Worm (Caenorhabditis elegans) whole organism, young adult: ENCODE data around the gene rin-1.

ENCODE experiments used
- B0019.2 ChIP-seq: fragments of 200-800 bp; sonication (Bioruptor generic); conservative IDR thresholded peaks from 2 replicates; pipeline ENCODE4 v1.3.6; 2022; ENCODE audit warnings: missing genetic modification reagents, missing genetic modification characterization, missing compliant biosample characterization
- F10E7.11 ChIP-seq: sonication (generic microtip); optimal IDR thresholded peaks from 2 replicates; lab custom pipeline; 2017; ENCODE audit warnings: mild to moderate bottlenecking, missing genetic modification characterization, moderate library complexity, missing compliant biosample characterization
- F37B4.10 ChIP-seq: fragments of 200-800 bp; sonication (Bioruptor generic); IDR thresholded peaks from 2 replicates; pipeline ENCODE4 v1.3.6; 2022; ENCODE audit warnings: missing genetic modification characterization, missing compliant biosample characterization
- K11D2.4 ChIP-seq: fragments of 200-800 bp; sonication (Bioruptor generic); IDR thresholded peaks from 2 replicates; pipeline ENCODE4 v1.3.6; 2022; ENCODE audit warnings: missing genetic modification reagents, missing genetic modification characterization, missing compliant biosample characterization
- Y53F4B.3 ChIP-seq: fragments of 200-800 bp; sonication (Bioruptor generic); IDR thresholded peaks from 2 replicates; pipeline ENCODE4 v1.3.6; 2022; ENCODE audit warnings: missing genetic modification reagents, missing genetic modification characterization, missing compliant biosample characterization
- Y79H2A.3 ChIP-seq: fragments of 200-800 bp; sonication (Bioruptor generic); conservative IDR thresholded peaks from 2 replicates; pipeline ENCODE4 v1.3.6; 2022; ENCODE audit warnings: missing genetic modification reagents, missing genetic modification characterization, missing compliant biosample characterization
- Y95B8A.8 ChIP-seq: fragments of 200-800 bp; sonication (Bioruptor generic); IDR thresholded peaks from 2 replicates; pipeline ENCODE4 v1.3.6; 2022; ENCODE audit warnings: missing genetic modification reagents, missing genetic modification characterization, missing compliant biosample characterization
- ZK185.1 ChIP-seq: sonication (generic microtip); optimal IDR thresholded peaks from 2 replicates; lab custom pipeline; 2016; ENCODE audit warnings: mild to moderate bottlenecking, missing genetic modification characterization, missing compliant biosample characterization; ENCODE audit not compliant: poor library complexity, severe bottlenecking
- ama-1 ChIP-seq, 3 experiments: fragments of 150-350 bp in 1 of 3; sonication (generic microtip) in 2 of 3; optimal IDR thresholded peaks; 2 replicates each; lab custom pipeline; 2014 to 2018; ENCODE audit warnings: missing biosample characterization in 2 of 3, missing genetic modification characterization in 2 of 3, missing genetic modification reagents in 2 of 3
- attf-3 ChIP-seq: fragments of 200-800 bp; sonication (Bioruptor generic); conservative IDR thresholded peaks from 2 replicates; pipeline ENCODE4 v1.3.6; 2022; ENCODE audit warnings: missing genetic modification reagents, missing genetic modification characterization, missing compliant biosample characterization
- attf-6 ChIP-seq: fragments of 200-800 bp; sonication (Bioruptor generic); IDR thresholded peaks from 2 replicates; pipeline ENCODE4 v1.3.6; 2022; ENCODE audit warnings: missing genetic modification reagents, missing genetic modification characterization, missing compliant biosample characterization
- ccch-3 ChIP-seq: fragments of 200-800 bp; sonication (Bioruptor generic); optimal IDR thresholded peaks from 2 replicates; lab custom pipeline; 2018; ENCODE audit warnings: mild to moderate bottlenecking, missing genetic modification characterization, missing compliant biosample characterization
- ceh-100 ChIP-seq: fragments of 200-800 bp; sonication (Bioruptor generic); IDR thresholded peaks from 2 replicates; pipeline ENCODE4 v1.3.6; 2022; ENCODE audit warnings: missing genetic modification reagents, missing genetic modification characterization, missing compliant biosample characterization
- ceh-40 ChIP-seq: fragments of 200-800 bp; sonication (Bioruptor generic); IDR thresholded peaks from 2 replicates; pipeline ENCODE4 v1.3.6; 2022; ENCODE audit warnings: missing genetic modification characterization, missing compliant biosample characterization
- ekl-4 ChIP-seq: fragments of 200-800 bp; sonication (Bioruptor generic); IDR thresholded peaks from 2 replicates; pipeline ENCODE4 v1.3.6; 2022; ENCODE audit warnings: missing genetic modification reagents, missing genetic modification characterization, missing compliant biosample characterization
- fkh-3 ChIP-seq: sonication (generic microtip); optimal IDR thresholded peaks from 2 replicates; lab custom pipeline; 2016; ENCODE audit warnings: mild to moderate bottlenecking, missing genetic modification characterization, missing compliant biosample characterization
- gei-17 ChIP-seq: fragments of 200-800 bp; sonication (Bioruptor generic); optimal IDR thresholded peaks from 2 replicates; lab custom pipeline; 2018; ENCODE audit warnings: mild to moderate bottlenecking, missing genetic modification characterization, missing compliant biosample characterization
- him-1 ChIP-seq: sonication (generic microtip); optimal IDR thresholded peaks from 2 replicates; lab custom pipeline; 2016; ENCODE audit warnings: missing genotype, missing genetic modification reagents, missing genetic modification characterization, missing compliant biosample characterization
- hmg-1.2 ChIP-seq: fragments of 200-800 bp; sonication (Bioruptor generic); IDR thresholded peaks from 2 replicates; pipeline ENCODE4 v1.3.6; 2022; ENCODE audit warnings: missing genetic modification reagents, missing genetic modification characterization, missing compliant biosample characterization
- hrde-1 ChIP-seq: sonication (generic microtip); optimal IDR thresholded peaks from 2 replicates; lab custom pipeline; 2016; ENCODE audit warnings: missing genetic modification characterization, mild to moderate bottlenecking, missing compliant biosample characterization, moderate library complexity, missing genotype, missing genetic modification reagents, borderline replicate concordance
- let-526 ChIP-seq: fragments of 200-800 bp; sonication (Bioruptor generic); IDR thresholded peaks from 2 replicates; pipeline ENCODE4 v1.3.6; 2022; ENCODE audit warnings: missing genetic modification reagents, missing genetic modification characterization, missing compliant biosample characterization
- lin-40 ChIP-seq: sonication (generic microtip); optimal IDR thresholded peaks from 2 replicates; lab custom pipeline; 2016; ENCODE audit warnings: missing genetic modification characterization, mild to moderate bottlenecking, missing compliant biosample characterization, missing genotype, missing genetic modification reagents
- lin-54 ChIP-seq: fragments of 200-800 bp; sonication (Bioruptor generic); optimal IDR thresholded peaks from 2 replicates; lab custom pipeline; 2018; ENCODE audit warnings: mild to moderate bottlenecking, missing genetic modification characterization, missing compliant biosample characterization
- lir-1 ChIP-seq: fragments of 200-800 bp; sonication (Bioruptor generic); conservative IDR thresholded peaks from 2 replicates; pipeline ENCODE4 v1.3.6; 2022; ENCODE audit warnings: missing genetic modification reagents, missing genetic modification characterization, missing compliant biosample characterization
- madf-10 ChIP-seq: sonication (generic microtip); optimal IDR thresholded peaks from 2 replicates; lab custom pipeline; 2016; ENCODE audit warnings: mild to moderate bottlenecking, missing genetic modification characterization, missing compliant biosample characterization
- madf-3 ChIP-seq: fragments of 200-800 bp; sonication (Bioruptor generic); IDR thresholded peaks from 2 replicates; pipeline ENCODE4 v1.3.6; 2022; ENCODE audit warnings: missing genetic modification reagents, missing genetic modification characterization, missing compliant biosample characterization
- mxl-1 ChIP-seq: sonication (generic microtip); optimal IDR thresholded peaks from 2 replicates; lab custom pipeline; 2016; ENCODE audit warnings: missing genetic modification characterization, missing compliant biosample characterization
- nfya-1 ChIP-seq: sonication (generic microtip); optimal IDR thresholded peaks from 2 replicates; lab custom pipeline; 2017; ENCODE audit warnings: antibody characterized with exemption, missing compliant biosample characterization, missing genetic modification characterization, borderline replicate concordance; ENCODE audit not compliant: insufficient read depth
- pbrm-1 ChIP-seq: fragments of 200-800 bp; sonication (Bioruptor generic); IDR thresholded peaks from 2 replicates; pipeline ENCODE4 v1.3.6; 2022; ENCODE audit warnings: missing genetic modification reagents, missing genetic modification characterization, missing compliant biosample characterization
- pha-4 ChIP-seq: fragments of 150-350 bp; sonication (generic microtip); optimal IDR thresholded peaks from 2 replicates; lab custom pipeline; 2014; ENCODE audit warnings: missing biosample characterization, missing genetic modification reagents, missing genetic modification characterization
- repo-1 ChIP-seq: sonication (generic microtip); optimal IDR thresholded peaks from 2 replicates; lab custom pipeline; 2017; ENCODE audit warnings: mild to moderate bottlenecking, missing genetic modification characterization, missing compliant biosample characterization
- sdz-38 ChIP-seq: sonication (generic microtip); optimal IDR thresholded peaks from 2 replicates; lab custom pipeline; 2016; ENCODE audit warnings: missing genotype, missing genetic modification characterization, missing compliant biosample characterization
- snpc-1.1 ChIP-seq: sonication (generic microtip); optimal IDR thresholded peaks from 2 replicates; lab custom pipeline; 2017; ENCODE audit warnings: missing genetic modification characterization, mild to moderate bottlenecking, missing compliant biosample characterization, antibody characterized with exemption, moderate library complexity, missing genotype, missing genetic modification reagents; ENCODE audit not compliant: insufficient read depth
- snpc-1.3 ChIP-seq: sonication (generic microtip); optimal IDR thresholded peaks from 2 replicates; lab custom pipeline; 2017; ENCODE audit warnings: missing genetic modification characterization, mild to moderate bottlenecking, missing compliant biosample characterization, antibody characterized with exemption, moderate library complexity, missing genotype, missing genetic modification reagents; ENCODE audit not compliant: insufficient read depth
- snpc-3.4 ChIP-seq: sonication (generic microtip); optimal IDR thresholded peaks from 2 replicates; lab custom pipeline; 2017; ENCODE audit warnings: missing genetic modification characterization, mild to moderate bottlenecking, missing compliant biosample characterization, antibody characterized with exemption, moderate library complexity, missing genotype, missing genetic modification reagents
- snpc-4 ChIP-seq, 5 experiments: fragments of 150-350 bp in 1 of 5; sonication (generic microtip) in 4 of 5; optimal IDR thresholded peaks; 2 replicates each; lab custom pipeline; 2014 to 2018; ENCODE audit warnings: missing genetic modification characterization in 5 of 5, missing biosample characterization in 3 of 5, antibody characterized with exemption in 2 of 5, mild to moderate bottlenecking in 2 of 5, missing compliant biosample characterization in 2 of 5, missing genotype in 2 of 5, moderate library complexity in 2 of 5, missing genetic modification reagents in 1 of 5
- ztf-22 ChIP-seq: fragments of 200-800 bp; sonication (Bioruptor generic); optimal IDR thresholded peaks from 2 replicates; lab custom pipeline; 2018; ENCODE audit warnings: mild to moderate bottlenecking, missing genetic modification characterization, moderate library complexity, missing compliant biosample characterization
- ztf-28 ChIP-seq: fragments of 200-800 bp; sonication (Bioruptor generic); IDR thresholded peaks from 2 replicates; pipeline ENCODE4 v1.3.6; 2022; ENCODE audit warnings: missing genetic modification reagents, missing genetic modification characterization, missing compliant biosample characterization

The rin-1 gene

DNA sequence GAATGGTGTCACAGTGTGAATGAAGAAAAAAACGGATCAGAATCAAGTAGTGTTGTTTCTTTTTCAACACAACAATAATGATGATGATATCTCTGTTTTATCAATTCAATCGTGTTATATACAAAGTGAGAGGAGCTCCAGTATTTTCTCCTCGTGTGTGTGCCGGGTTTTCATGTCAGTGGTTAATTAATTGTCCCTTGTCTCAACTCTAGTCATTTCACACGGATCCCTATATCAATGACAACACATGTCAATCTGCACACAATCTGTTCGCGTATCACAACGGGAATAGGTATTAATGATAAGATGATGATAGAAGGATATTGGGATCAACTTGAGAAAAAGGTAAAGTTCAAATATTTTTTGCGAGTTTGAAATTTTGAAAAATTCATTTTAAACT is 15.0 kb downstream of the rin-1 start:
- TF ChIP-seq F37B4.10 (GFP tag; lab: Robert Waterston, UW) (no peak), lin-40 (tag; lab: Kevin White, UChicago) (no peak), ama-1 (optimal IDR thresholded peaks at IDR 0.05; lab: Kevin White, UChicago) (no peak), ama-1 (GFP tag; optimal IDR thresholded peaks at IDR 0.05; lab: Kevin White, UChicago) (no peak), pha-4 (no peak), ztf-28 (no peak), ceh-100 (GFP tag; lab: Robert Waterston, UW) (no peak), lir-1 (GFP tag; lab: Robert Waterston, UW) (no peak), F10E7.11 (no peak)
- TF ChIP-seq, all 124 proteins: peak for 0

- no peak for TF ChIP-seq snpc-4 (GFP tag; optimal IDR thresholded peaks at IDR 0.05; lab: Kevin White, UChicago)
- TF ChIP-seq snpc-4 (tag; optimal IDR thresholded peaks at IDR 0.05; lab: Kevin White, UChicago), result peak in 2 of 4 experiments; percentile 67 to 76
- peak; percentile 5 for TF ChIP-seq snpc-1.1 (tag; lab: Kevin White, UChicago)
- TF ChIP-seq attf-3 (GFP tag; lab: Robert Waterston, UW), result no peak
- TF ChIP-seq hmg-1.2, result 0 out of 2 replicates have a peak, but pooled peaks have one; percentile 9
These were observed 17.5 kb downstream of the rin-1 start for ce11 chrV:14797886-14798285.

DNA sequence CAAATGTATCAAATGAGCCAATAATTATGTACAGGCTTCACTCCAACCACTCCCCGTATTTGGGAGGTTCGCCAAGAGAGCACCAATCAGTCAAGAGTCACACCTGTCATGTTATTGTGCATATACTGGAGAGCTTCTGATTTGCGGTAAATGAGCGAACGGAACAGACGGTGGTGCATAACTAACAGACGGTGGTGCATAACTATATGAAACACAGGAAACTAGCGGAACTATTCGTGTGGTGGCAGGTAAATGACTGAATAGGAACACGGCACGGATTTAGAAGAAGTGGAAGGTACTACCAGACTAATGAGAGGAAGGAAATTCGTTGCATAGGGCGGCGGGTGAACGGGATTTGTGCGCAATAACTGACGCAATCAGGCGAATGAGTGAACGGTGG is 22.4 kb downstream of the rin-1 start:
- TF ChIP-seq let-526 (no peak), fkh-3 (tag; lab: Kevin White, UChicago) (no peak), repo-1 (tag; lab: Kevin White, UChicago) (no peak), mxl-1 (tag; lab: Kevin White, UChicago) (no peak), K11D2.4 (GFP tag; lab: Robert Waterston, UW) (no peak), ccch-3 (GFP tag; lab: Kevin White, UChicago) (no peak), him-1 (no peak), Y79H2A.3 (GFP tag; lab: Robert Waterston, UW) (no peak), nfya-1 (tag; lab: Kevin White, UChicago) (no peak), snpc-1.3 (tag; lab: Kevin White, UChicago) (no peak), ztf-22 (GFP tag; lab: Kevin White, UChicago) (no peak), ekl-4 (no peak)

- TF ChIP-seq B0019.2, result no peak
- TF ChIP-seq let-526, result no peak
- no peak for TF ChIP-seq Y95B8A.8
- no peak for TF ChIP-seq lin-40 (tag; lab: Kevin White, UChicago)
- no peak for TF ChIP-seq lir-1 (GFP tag; lab: Robert Waterston, UW)
- no peak for TF ChIP-seq madf-10 (tag; lab: Kevin White, UChicago)
- TF ChIP-seq hrde-1, result no peak
- TF ChIP-seq lin-54 (GFP tag; lab: Kevin White, UChicago), result no peak
- no peak for TF ChIP-seq ZK185.1 (tag; lab: Kevin White, UChicago)
- no peak for TF ChIP-seq gei-17
- no peak for TF ChIP-seq him-1
These were observed 23.1 kb downstream of the rin-1 start for ce11 chrV:14792346-14792745.

- TF ChIP-seq sdz-38 (tag; lab: Kevin White, UChicago), result no peak
- TF ChIP-seq snpc-3.4 (tag; lab: Kevin White, UChicago), result no peak
- TF ChIP-seq pbrm-1, result no peak
- TF ChIP-seq Y53F4B.3 (GFP tag; lab: Robert Waterston, UW), result no peak
- no peak for TF ChIP-seq madf-3
- TF ChIP-seq ceh-40, result no peak
- TF ChIP-seq attf-6 (GFP tag; lab: Robert Waterston, UW), result no peak
- no peak for TF ChIP-seq ama-1 (optimal IDR thresholded peaks at IDR 0.05; lab: Kevin White, UChicago)
- TF ChIP-seq ama-1 (GFP tag; optimal IDR thresholded peaks at IDR 0.05; lab: Kevin White, UChicago), result no peak
These were observed 23.7 kb downstream of the rin-1 start for ce11 chrV:14791703-14792102.
